Worm (Caenorhabditis elegans) whole organism, mixed stage, embryonic: ENCODE data around the gene K01H12.4.

Source experiments
- M03D4.4 ChIP-seq: sonication (generic microtip); optimal IDR thresholded peaks from 2 replicates; lab custom pipeline; 2017; ENCODE audit warnings: mild to moderate bottlenecking, missing genetic modification characterization, missing compliant biosample characterization
- bed-3 ChIP-seq: fragments of 200-800 bp; sonication (Bioruptor generic); optimal IDR thresholded peaks from 3 replicates; lab custom pipeline; 2018; ENCODE audit warnings: mild to moderate bottlenecking, missing genetic modification characterization, moderate library complexity, missing compliant biosample characterization
- blmp-1 ChIP-seq: fragments of 150-350 bp; optimal IDR thresholded peaks from 2 replicates; lab custom pipeline; 2014; ENCODE audit warnings: missing biosample characterization, missing genetic modification characterization
- ceh-39 ChIP-seq: fragments of 150-350 bp; optimal IDR thresholded peaks from 2 replicates; lab custom pipeline; 2014; ENCODE audit warnings: missing biosample characterization, missing genetic modification characterization
- ceh-43 ChIP-seq: fragments of 200-800 bp; sonication (Bioruptor generic); optimal IDR thresholded peaks from 2 replicates; lab custom pipeline; 2018; ENCODE audit warnings: mild to moderate bottlenecking, missing genetic modification characterization, moderate library complexity, missing compliant biosample characterization
- ces-1 ChIP-seq: fragments of 150-350 bp; optimal IDR thresholded peaks from 2 replicates; lab custom pipeline; 2014; ENCODE audit warnings: missing biosample characterization, missing genetic modification reagents, missing genetic modification characterization
- cnd-1 ChIP-seq: fragments of 200-800 bp; sonication (Bioruptor generic); optimal IDR thresholded peaks from 2 replicates; lab custom pipeline; 2018; ENCODE audit warnings: mild to moderate bottlenecking, missing genetic modification characterization, missing compliant biosample characterization
- drap-1 ChIP-seq: fragments of 200-800 bp; sonication (Bioruptor generic); optimal IDR thresholded peaks from 3 replicates; lab custom pipeline; 2018; ENCODE audit warnings: mild to moderate bottlenecking, missing genetic modification characterization, missing compliant biosample characterization
- elt-1 ChIP-seq: sonication (generic microtip); optimal IDR thresholded peaks from 2 replicates; lab custom pipeline; 2017; ENCODE audit warnings: missing genetic modification characterization, mild to moderate bottlenecking, missing compliant biosample characterization, antibody characterized with exemption, moderate library complexity, borderline replicate concordance; ENCODE audit not compliant: insufficient read depth
- elt-3 ChIP-seq: fragments of 150-350 bp; optimal IDR thresholded peaks from 2 replicates; lab custom pipeline; 2014; ENCODE audit warnings: missing biosample characterization, missing genetic modification characterization
- flh-1 ChIP-seq: fragments of 200-800 bp; sonication (Bioruptor generic); optimal IDR thresholded peaks from 2 replicates; lab custom pipeline; 2018; ENCODE audit warnings: mild to moderate bottlenecking, missing genetic modification characterization, moderate library complexity, missing compliant biosample characterization
- ham-2 ChIP-seq: fragments of 200-800 bp; sonication (Bioruptor generic); optimal IDR thresholded peaks from 2 replicates; lab custom pipeline; 2018; ENCODE audit warnings: mild to moderate bottlenecking, missing genetic modification characterization, missing compliant biosample characterization
- hlh-1 ChIP-seq: fragments of 150-350 bp; optimal IDR thresholded peaks from 2 replicates; lab custom pipeline; 2014; ENCODE audit warnings: missing biosample characterization, missing genetic modification reagents, missing genetic modification characterization
- lin-32 ChIP-seq: fragments of 200-800 bp; sonication (Bioruptor generic); optimal IDR thresholded peaks from 2 replicates; lab custom pipeline; 2018; ENCODE audit warnings: mild to moderate bottlenecking, missing genetic modification characterization, missing compliant biosample characterization
- lsy-2 ChIP-seq: fragments of 150-350 bp; optimal IDR thresholded peaks from 2 replicates; lab custom pipeline; 2014; ENCODE audit warnings: missing biosample characterization, missing genetic modification characterization
- mab-5 ChIP-seq: fragments of 150-350 bp; optimal IDR thresholded peaks from 2 replicates; lab custom pipeline; 2014; ENCODE audit warnings: missing biosample characterization, missing genetic modification characterization
- mls-2 ChIP-seq: sonication (generic microtip); optimal IDR thresholded peaks from 2 replicates; lab custom pipeline; 2016; ENCODE audit warnings: mild to moderate bottlenecking, missing genetic modification characterization, moderate library complexity, missing compliant biosample characterization
- nhr-12 ChIP-seq: fragments of 150-350 bp; optimal IDR thresholded peaks from 2 replicates; lab custom pipeline; 2014; ENCODE audit warnings: missing biosample characterization, missing genetic modification characterization
- nhr-2 ChIP-seq: fragments of 150-350 bp; optimal IDR thresholded peaks from 2 replicates; lab custom pipeline; 2014; ENCODE audit warnings: missing biosample characterization, missing genetic modification characterization
- nhr-237 ChIP-seq: fragments of 150-350 bp; optimal IDR thresholded peaks from 2 replicates; lab custom pipeline; 2014; ENCODE audit warnings: missing biosample characterization, missing genetic modification characterization
- nhr-28 ChIP-seq: fragments of 150-350 bp; optimal IDR thresholded peaks from 2 replicates; lab custom pipeline; 2014; ENCODE audit warnings: missing biosample characterization, missing genetic modification characterization
- nhr-76 ChIP-seq: sonication (generic microtip); optimal IDR thresholded peaks from 2 replicates; lab custom pipeline; 2017; ENCODE audit warnings: missing biosample characterization, missing genetic modification characterization
- sem-2 ChIP-seq: fragments of 200-800 bp; sonication (Bioruptor generic); optimal IDR thresholded peaks from 2 replicates; lab custom pipeline; 2018; ENCODE audit warnings: mild to moderate bottlenecking, missing genetic modification characterization, missing compliant biosample characterization
- sptf-1 ChIP-seq: sonication (generic microtip); optimal IDR thresholded peaks from 2 replicates; lab custom pipeline; 2017; ENCODE audit warnings: mild to moderate bottlenecking, missing genetic modification characterization, moderate library complexity, missing compliant biosample characterization
- tbx-8 ChIP-seq: fragments of 200-800 bp; sonication (Bioruptor generic); optimal IDR thresholded peaks from 2 replicates; lab custom pipeline; 2018; ENCODE audit warnings: mild to moderate bottlenecking, missing genetic modification characterization, moderate library complexity, missing compliant biosample characterization
- unc-120 ChIP-seq: sonication (generic microtip); optimal IDR thresholded peaks from 2 replicates; lab custom pipeline; 2017; ENCODE audit warnings: missing genetic modification characterization, missing compliant biosample characterization; ENCODE audit not compliant: poor library complexity, severe bottlenecking
- unc-39 ChIP-seq: fragments of 150-350 bp; optimal IDR thresholded peaks from 2 replicates; lab custom pipeline; 2014; ENCODE audit warnings: missing biosample characterization, missing genetic modification characterization
- unc-62 ChIP-seq: fragments of 150-350 bp; optimal IDR thresholded peaks from 2 replicates; lab custom pipeline; 2014; ENCODE audit warnings: missing biosample characterization, missing genetic modification reagents, missing genetic modification characterization
- zip-8 ChIP-seq: fragments of 150-350 bp; optimal IDR thresholded peaks from 2 replicates; lab custom pipeline; 2014; ENCODE audit warnings: missing biosample characterization, missing genetic modification characterization
- ztf-11 ChIP-seq: fragments of 150-350 bp; optimal IDR thresholded peaks from 2 replicates; lab custom pipeline; 2014; ENCODE audit warnings: missing biosample characterization, missing genetic modification characterization

The K01H12.4 gene

DNA sequence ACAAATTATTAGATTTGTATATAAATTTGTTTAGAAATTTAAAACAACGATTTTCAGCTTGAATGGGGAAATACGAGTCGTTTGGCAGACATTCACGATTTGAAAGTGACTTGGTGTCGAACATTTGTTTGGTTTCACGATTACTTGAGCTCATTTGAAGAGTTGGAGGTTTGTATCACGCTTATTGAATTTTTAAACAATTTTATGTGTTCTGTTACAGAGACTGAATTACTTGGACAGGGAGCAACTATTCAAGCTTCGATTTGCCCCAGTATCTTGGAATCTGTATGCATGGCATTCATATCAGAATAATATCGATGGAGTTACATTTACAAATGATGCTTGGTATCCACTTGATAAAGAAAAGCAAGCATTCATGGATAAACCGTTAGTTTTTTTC is 14.3 kb downstream of the K01H12.4 start:
- no peak for TF ChIP-seq tbx-8 (GFP tag; lab: Kevin White, UChicago)
- no peak for TF ChIP-seq unc-62 (GFP tag; lab: Kevin White, UChicago)
- TF ChIP-seq lsy-2 (tag; lab: Kevin White, UChicago) = no peak
- TF ChIP-seq bed-3 = no peak
- TF ChIP-seq, all 35 proteins: peak for 0

DNA sequence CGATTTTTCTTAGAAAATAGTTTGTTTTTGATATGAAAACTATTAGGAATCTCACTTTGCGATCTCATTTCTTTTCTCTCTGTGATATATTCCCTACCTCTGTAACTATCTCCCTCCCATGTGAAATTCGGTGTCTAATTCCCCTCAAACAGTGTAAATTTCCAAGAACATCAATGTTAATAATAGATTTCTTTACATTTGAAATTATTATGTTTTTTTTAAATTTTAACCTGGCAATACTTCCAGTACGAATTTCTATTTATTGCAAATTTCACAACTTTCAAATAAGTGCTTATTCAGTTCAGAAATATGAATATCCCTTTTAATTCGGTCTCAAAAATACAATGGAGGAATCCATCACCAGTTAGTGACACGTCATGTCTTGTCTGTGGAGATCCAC is 15.5 kb downstream of the K01H12.4 start, which contains the start of gene nhr-100:
TSS of gene nhr-100 (plus strand) at position 301 of the 400 bp plus-strand sequence.
- no peak for TF ChIP-seq ces-1 (GFP tag; lab: Kevin White, UChicago)
- no peak for TF ChIP-seq nhr-2 (tag; lab: Kevin White, UChicago)
- no peak for TF ChIP-seq unc-62 (GFP tag; lab: Kevin White, UChicago)
- TF ChIP-seq nhr-76 = no peak
- TF ChIP-seq, all 35 proteins: peak for 0

DNA sequence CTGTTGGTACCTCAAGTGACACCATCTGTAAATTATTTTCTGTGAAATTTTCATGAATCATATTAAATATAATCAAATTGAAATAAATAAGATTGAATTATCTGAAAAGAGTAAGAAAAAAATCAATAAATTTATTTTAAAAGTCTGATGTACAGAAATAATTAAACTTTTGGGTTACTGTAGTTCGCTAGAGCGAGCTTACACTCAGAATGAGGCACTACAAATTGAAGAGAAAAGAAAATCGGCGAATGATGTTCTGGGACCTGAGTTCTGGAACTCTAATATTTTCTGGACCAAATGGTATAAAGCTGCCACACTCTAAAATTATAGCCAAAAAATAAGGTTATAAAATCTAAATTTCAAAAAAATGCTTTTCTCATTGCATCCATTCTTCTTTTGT is 21.0 kb downstream of the K01H12.4 start:
- TF ChIP-seq ceh-43 = no peak
- TF ChIP-seq nhr-237 (tag; lab: Kevin White, UChicago) = no peak
- TF ChIP-seq unc-120 (tag; lab: Kevin White, UChicago) = no peak
- TF ChIP-seq ham-2 (GFP tag; lab: Kevin White, UChicago) = no peak
- TF ChIP-seq ceh-39 (tag; lab: Kevin White, UChicago) = no peak
- no peak for TF ChIP-seq M03D4.4 (tag; lab: Kevin White, UChicago)
- TF ChIP-seq nhr-76 = no peak
- TF ChIP-seq nhr-28 (tag; lab: Kevin White, UChicago) = no peak
- TF ChIP-seq elt-1 (tag; lab: Kevin White, UChicago) = no peak
- TF ChIP-seq flh-1 = no peak
- TF ChIP-seq blmp-1 (tag; lab: Kevin White, UChicago) = no peak
- TF ChIP-seq ces-1 (GFP tag; lab: Kevin White, UChicago) = no peak
- TF ChIP-seq bed-3 = no peak
- TF ChIP-seq unc-62 (GFP tag; lab: Kevin White, UChicago) = no peak
- TF ChIP-seq cnd-1 (tag; lab: Kevin White, UChicago) = no peak
- TF ChIP-seq sem-2 = no peak
- no peak for TF ChIP-seq lsy-2 (tag; lab: Kevin White, UChicago)
- no peak for TF ChIP-seq nhr-2 (tag; lab: Kevin White, UChicago)
- TF ChIP-seq unc-39 (tag; lab: Kevin White, UChicago) = no peak

DNA sequence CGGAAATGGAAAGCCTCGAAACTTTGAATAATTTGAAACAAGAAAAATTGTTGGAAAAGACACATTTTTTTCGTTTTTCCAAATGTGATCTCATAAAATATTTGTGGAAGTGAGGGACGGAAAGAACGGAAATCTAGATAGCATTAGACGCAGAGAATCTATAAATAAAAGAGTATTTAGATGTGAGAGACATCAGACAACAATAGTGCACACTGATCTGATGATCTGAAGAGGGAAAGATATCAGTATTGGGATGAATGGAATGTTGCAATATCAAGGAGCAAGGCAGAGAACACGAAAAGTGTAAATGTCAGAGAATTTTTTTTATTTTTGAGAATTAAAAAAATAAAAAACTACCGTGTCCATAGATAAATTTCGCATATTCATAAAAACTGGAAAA is 22.0 kb downstream of the K01H12.4 start:
- TF ChIP-seq unc-120 (tag; lab: Kevin White, UChicago) (peak; percentile 56), zip-8 (no peak)

DNA sequence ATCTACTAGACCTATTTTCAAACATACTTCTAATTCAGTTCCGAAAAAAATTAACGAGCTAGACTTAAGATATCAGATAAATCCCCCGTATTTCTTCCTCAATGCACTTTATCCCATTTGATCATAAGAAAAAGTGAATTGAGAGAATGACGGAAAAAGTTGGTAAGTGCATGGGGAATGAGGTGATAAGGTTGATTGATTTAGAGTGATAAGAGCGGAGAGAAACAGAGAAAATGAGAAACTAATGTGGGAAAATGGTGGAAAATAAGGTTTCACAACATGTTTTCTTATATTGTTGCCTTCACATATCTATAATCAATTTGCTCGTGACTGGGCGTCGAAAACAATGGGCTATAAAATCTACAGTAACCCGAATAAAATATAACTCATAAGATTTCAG is 22.9 kb downstream of the K01H12.4 start:
- TF ChIP-seq nhr-2 (tag; lab: Kevin White, UChicago) = no peak
- no peak for TF ChIP-seq drap-1
- TF ChIP-seq elt-3 (tag; lab: Kevin White, UChicago) = no peak
- TF ChIP-seq nhr-28 (tag; lab: Kevin White, UChicago) = no peak
- no peak for TF ChIP-seq zip-8
- no peak for TF ChIP-seq nhr-12
- no peak for TF ChIP-seq ceh-39 (tag; lab: Kevin White, UChicago)
- TF ChIP-seq lin-32 (GFP tag; lab: Kevin White, UChicago) = no peak
- no peak for TF ChIP-seq mab-5 (tag; lab: Kevin White, UChicago)
- no peak for TF ChIP-seq nhr-76
- no peak for TF ChIP-seq flh-1
- no peak for TF ChIP-seq nhr-237 (tag; lab: Kevin White, UChicago)
- no peak for TF ChIP-seq ces-1 (GFP tag; lab: Kevin White, UChicago)
- TF ChIP-seq sem-2 = no peak
- no peak for TF ChIP-seq hlh-1 (tag; lab: Kevin White, UChicago)

DNA sequence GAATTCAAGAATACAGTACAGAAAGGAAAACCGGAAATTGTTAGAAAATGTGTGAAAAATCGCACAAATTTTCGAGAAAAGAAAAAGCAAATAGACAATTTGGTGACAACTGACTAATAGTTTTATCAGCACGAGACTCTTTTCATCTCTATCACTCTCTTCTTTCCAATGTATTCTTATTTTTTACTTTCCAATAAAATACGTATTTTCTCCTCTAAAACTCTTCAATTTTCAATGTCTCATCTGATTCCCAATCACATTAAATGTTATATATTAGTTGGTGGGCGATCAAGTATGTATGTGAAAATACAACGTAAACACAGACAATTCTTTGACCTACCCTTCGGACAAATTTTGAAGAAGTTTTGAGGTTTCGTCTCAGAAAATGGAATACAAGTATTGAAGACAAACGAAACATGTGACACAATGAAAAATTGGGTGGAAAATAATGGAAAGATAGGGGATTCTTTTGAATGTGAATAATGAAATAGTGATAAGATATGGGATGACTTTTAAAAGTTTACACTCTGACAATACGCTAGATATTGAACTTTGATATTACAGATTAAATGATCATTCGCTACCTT is 24.4 kb downstream of the K01H12.4 start, which contains the start of gene cka-1:
TSS of gene cka-1 (minus strand) at position 418 of the 587 bp plus-strand sequence.
- no peak for TF ChIP-seq elt-3 (tag; lab: Kevin White, UChicago)
- TF ChIP-seq elt-1 (tag; lab: Kevin White, UChicago) = no peak
- TF ChIP-seq mls-2 (tag; lab: Kevin White, UChicago) = no peak
- TF ChIP-seq sptf-1 (tag; lab: Kevin White, UChicago) = no peak
- no peak for TF ChIP-seq ztf-11 (tag; lab: Kevin White, UChicago)
- TF ChIP-seq nhr-28 (tag; lab: Kevin White, UChicago) = no peak
- TF ChIP-seq unc-120 (tag; lab: Kevin White, UChicago) = no peak
- no peak for TF ChIP-seq flh-1
- no peak for TF ChIP-seq ceh-39 (tag; lab: Kevin White, UChicago)
- TF ChIP-seq ceh-43 = no peak
- TF ChIP-seq drap-1 = no peak
- TF ChIP-seq mab-5 (tag; lab: Kevin White, UChicago) = no peak
- no peak for TF ChIP-seq blmp-1 (tag; lab: Kevin White, UChicago)
- no peak for TF ChIP-seq ces-1 (GFP tag; lab: Kevin White, UChicago)
- TF ChIP-seq cnd-1 (tag; lab: Kevin White, UChicago) = no peak
- no peak for TF ChIP-seq zip-8
